Worm (Caenorhabditis elegans) whole organism, mixed stage, embryonic: ENCODE measurements around the gene T16G12.8.
A peak's percentile ranks its signal among the peaks of the same experiment; 100 is the strongest.
"Not testable (repeated sequence)": the region's sequence is repeated elsewhere in the genome, so short reads cannot be mapped to it uniquely, and the experiment has no call there.

Source experiments
- M03D4.4 ChIP-seq: sonication (generic microtip); optimal IDR thresholded peaks from 2 replicates; lab custom pipeline; 2017; ENCODE audit warnings: mild to moderate bottlenecking, missing genetic modification characterization, missing compliant biosample characterization
- bed-3 ChIP-seq: fragments of 200-800 bp; sonication (Bioruptor generic); optimal IDR thresholded peaks from 3 replicates; lab custom pipeline; 2018; ENCODE audit warnings: mild to moderate bottlenecking, missing genetic modification characterization, moderate library complexity, missing compliant biosample characterization
- ceh-39 ChIP-seq: fragments of 150-350 bp; optimal IDR thresholded peaks from 2 replicates; lab custom pipeline; 2014; ENCODE audit warnings: missing biosample characterization, missing genetic modification characterization
- ceh-43 ChIP-seq: fragments of 200-800 bp; sonication (Bioruptor generic); optimal IDR thresholded peaks from 2 replicates; lab custom pipeline; 2018; ENCODE audit warnings: mild to moderate bottlenecking, missing genetic modification characterization, moderate library complexity, missing compliant biosample characterization
- ces-1 ChIP-seq: fragments of 150-350 bp; optimal IDR thresholded peaks from 2 replicates; lab custom pipeline; 2014; ENCODE audit warnings: missing biosample characterization, missing genetic modification reagents, missing genetic modification characterization
- cnd-1 ChIP-seq: fragments of 200-800 bp; sonication (Bioruptor generic); optimal IDR thresholded peaks from 2 replicates; lab custom pipeline; 2018; ENCODE audit warnings: mild to moderate bottlenecking, missing genetic modification characterization, missing compliant biosample characterization
- elt-1 ChIP-seq: sonication (generic microtip); optimal IDR thresholded peaks from 2 replicates; lab custom pipeline; 2017; ENCODE audit warnings: missing genetic modification characterization, mild to moderate bottlenecking, missing compliant biosample characterization, antibody characterized with exemption, moderate library complexity, borderline replicate concordance; ENCODE audit not compliant: insufficient read depth
- elt-3 ChIP-seq: fragments of 150-350 bp; optimal IDR thresholded peaks from 2 replicates; lab custom pipeline; 2014; ENCODE audit warnings: missing biosample characterization, missing genetic modification characterization
- flh-1 ChIP-seq: fragments of 200-800 bp; sonication (Bioruptor generic); optimal IDR thresholded peaks from 2 replicates; lab custom pipeline; 2018; ENCODE audit warnings: mild to moderate bottlenecking, missing genetic modification characterization, moderate library complexity, missing compliant biosample characterization
- ham-2 ChIP-seq: fragments of 200-800 bp; sonication (Bioruptor generic); optimal IDR thresholded peaks from 2 replicates; lab custom pipeline; 2018; ENCODE audit warnings: mild to moderate bottlenecking, missing genetic modification characterization, missing compliant biosample characterization
- hlh-1 ChIP-seq: fragments of 150-350 bp; optimal IDR thresholded peaks from 2 replicates; lab custom pipeline; 2014; ENCODE audit warnings: missing biosample characterization, missing genetic modification reagents, missing genetic modification characterization
- lin-13 ChIP-seq: fragments of 150-350 bp; optimal IDR thresholded peaks from 2 replicates; lab custom pipeline; 2014; ENCODE audit warnings: missing biosample characterization, missing genetic modification characterization
- lin-32 ChIP-seq: fragments of 200-800 bp; sonication (Bioruptor generic); optimal IDR thresholded peaks from 2 replicates; lab custom pipeline; 2018; ENCODE audit warnings: mild to moderate bottlenecking, missing genetic modification characterization, missing compliant biosample characterization
- lsy-2 ChIP-seq: fragments of 150-350 bp; optimal IDR thresholded peaks from 2 replicates; lab custom pipeline; 2014; ENCODE audit warnings: missing biosample characterization, missing genetic modification characterization
- mab-5 ChIP-seq: fragments of 150-350 bp; optimal IDR thresholded peaks from 2 replicates; lab custom pipeline; 2014; ENCODE audit warnings: missing biosample characterization, missing genetic modification characterization
- mep-1 ChIP-seq: fragments of 150-350 bp; optimal IDR thresholded peaks from 2 replicates; lab custom pipeline; 2017; ENCODE audit warnings: missing biosample characterization, missing genetic modification reagents, missing genetic modification characterization, inconsistent platforms
- nhr-12 ChIP-seq: fragments of 150-350 bp; optimal IDR thresholded peaks from 2 replicates; lab custom pipeline; 2014; ENCODE audit warnings: missing biosample characterization, missing genetic modification characterization
- nhr-2 ChIP-seq: fragments of 150-350 bp; optimal IDR thresholded peaks from 2 replicates; lab custom pipeline; 2014; ENCODE audit warnings: missing biosample characterization, missing genetic modification characterization
- nhr-237 ChIP-seq: fragments of 150-350 bp; optimal IDR thresholded peaks from 2 replicates; lab custom pipeline; 2014; ENCODE audit warnings: missing biosample characterization, missing genetic modification characterization
- nhr-76 ChIP-seq: sonication (generic microtip); optimal IDR thresholded peaks from 2 replicates; lab custom pipeline; 2017; ENCODE audit warnings: missing biosample characterization, missing genetic modification characterization
- pha-4 ChIP-seq: fragments of 150-350 bp; optimal IDR thresholded peaks from 2 replicates; lab custom pipeline; 2018; ENCODE audit warnings: missing biosample characterization, missing genetic modification reagents, missing genetic modification characterization
- sem-2 ChIP-seq: fragments of 200-800 bp; sonication (Bioruptor generic); optimal IDR thresholded peaks from 2 replicates; lab custom pipeline; 2018; ENCODE audit warnings: mild to moderate bottlenecking, missing genetic modification characterization, missing compliant biosample characterization
- sptf-1 ChIP-seq: sonication (generic microtip); optimal IDR thresholded peaks from 2 replicates; lab custom pipeline; 2017; ENCODE audit warnings: mild to moderate bottlenecking, missing genetic modification characterization, moderate library complexity, missing compliant biosample characterization
- tbx-8 ChIP-seq: fragments of 200-800 bp; sonication (Bioruptor generic); optimal IDR thresholded peaks from 2 replicates; lab custom pipeline; 2018; ENCODE audit warnings: mild to moderate bottlenecking, missing genetic modification characterization, moderate library complexity, missing compliant biosample characterization
- unc-120 ChIP-seq: sonication (generic microtip); optimal IDR thresholded peaks from 2 replicates; lab custom pipeline; 2017; ENCODE audit warnings: missing genetic modification characterization, missing compliant biosample characterization; ENCODE audit not compliant: poor library complexity, severe bottlenecking
- unc-39 ChIP-seq: fragments of 150-350 bp; optimal IDR thresholded peaks from 2 replicates; lab custom pipeline; 2014; ENCODE audit warnings: missing biosample characterization, missing genetic modification characterization
- unc-62 ChIP-seq: fragments of 150-350 bp; optimal IDR thresholded peaks from 2 replicates; lab custom pipeline; 2014; ENCODE audit warnings: missing biosample characterization, missing genetic modification reagents, missing genetic modification characterization
- zip-8 ChIP-seq: fragments of 150-350 bp; optimal IDR thresholded peaks from 2 replicates; lab custom pipeline; 2014; ENCODE audit warnings: missing biosample characterization, missing genetic modification characterization

Gene T16G12.8

ce11 chrIII:10050321-10050720, 8.8 kb upstream of the T16G12.8 start, which contains the start of gene T16G12.3:
T16G12.3 (plus strand) TSS chrIII:10050621.
- not testable (repeated sequence) for TF ChIP-seq cnd-1 (tag; lab: Kevin White, UChicago); unc-39 (tag; lab: Kevin White, UChicago); elt-1

- not testable (repeated sequence) for TF ChIP-seq nhr-2; lin-32 (GFP tag; lab: Kevin White, UChicago); nhr-76 (tag; lab: Kevin White, UChicago)
Measured at ce11 chrIII:10053312-10053711, 5.8 kb upstream of the T16G12.8 start, which contains the start of gene T16G12.12. T16G12.12 (plus strand) TSS chrIII:10053612.

- TF ChIP-seq nhr-2 = no peak
Measured at ce11 chrIII:10056033-10056432, 3.1 kb upstream of the T16G12.8 start, which contains the start of gene T16G12.10. T16G12.10 (minus strand) TSS chrIII:10056133.

- TF ChIP-seq ces-1 (no peak), zip-8 (tag; lab: Kevin White, UChicago) (no peak), nhr-2 (no peak), ham-2 (no peak), lin-13 (no peak), sptf-1 (tag; lab: Kevin White, UChicago) (no peak), elt-3 (no peak), bed-3 (GFP tag; lab: Kevin White, UChicago) (no peak), M03D4.4 (tag; lab: Kevin White, UChicago) (no peak), ceh-43 (GFP tag; lab: Kevin White, UChicago) (no peak), mep-1 (tag; lab: Kevin White, UChicago) (no peak), nhr-12 (tag; lab: Kevin White, UChicago) (no peak), ceh-39 (tag; lab: Kevin White, UChicago) (no peak), unc-120 (tag; lab: Kevin White, UChicago) (no peak), cnd-1 (tag; lab: Kevin White, UChicago) (no peak), flh-1 (GFP tag; lab: Kevin White, UChicago) (no peak)
Measured at ce11 chrIII:10057518-10057917, 1.6 kb upstream of the T16G12.8 start, which contains the start of gene T16G12.4. T16G12.4 (plus strand) TSS chrIII:10057818.

ce11 chrIII:10060573-10060972, 1.5 kb downstream of the T16G12.8 start, which contains the start of gene T16G12.13:
T16G12.13 (plus strand) TSS chrIII:10060865.
- TF ChIP-seq nhr-12 (tag; lab: Kevin White, UChicago) = no peak
- TF ChIP-seq elt-1 = no peak
- TF ChIP-seq ham-2 = no peak
- no peak for TF ChIP-seq unc-39 (tag; lab: Kevin White, UChicago)
- no peak for TF ChIP-seq bed-3 (GFP tag; lab: Kevin White, UChicago)
- TF ChIP-seq sem-2 (GFP tag; lab: Kevin White, UChicago) = no peak
- TF ChIP-seq lsy-2 (tag; lab: Kevin White, UChicago) = no peak
- no peak for TF ChIP-seq unc-120 (tag; lab: Kevin White, UChicago)
- no peak for TF ChIP-seq hlh-1 (tag; lab: Kevin White, UChicago)
- no peak for TF ChIP-seq mab-5 (tag; lab: Kevin White, UChicago)
- TF ChIP-seq, all 35 proteins: peak for 0

ce11 chrIII:10064140-10064539, 5.0 kb downstream of the T16G12.8 start, which contains the start of gene ekl-6:
ekl-6 (plus strand) TSS chrIII:10064404.
- peak; percentile 5 for TF ChIP-seq sptf-1 (tag; lab: Kevin White, UChicago)
- TF ChIP-seq cnd-1 (tag; lab: Kevin White, UChicago) = peak; percentile 4
- TF ChIP-seq mab-5 (tag; lab: Kevin White, UChicago) = no peak

ce11 chrIII:10069278-10069677, 10.2 kb downstream of the T16G12.8 start, which contains the start of gene T16G12.6:
T16G12.6 (plus strand) TSS chrIII:10069578.
- TF ChIP-seq pha-4 (tag; lab: Kevin White, UChicago) (no peak), tbx-8 (GFP tag; lab: Kevin White, UChicago) (no peak), hlh-1 (tag; lab: Kevin White, UChicago) (no peak), unc-39 (tag; lab: Kevin White, UChicago) (no peak), ceh-39 (tag; lab: Kevin White, UChicago) (no peak), mab-5 (tag; lab: Kevin White, UChicago) (no peak), unc-62 (GFP tag; lab: Kevin White, UChicago) (no peak), nhr-12 (tag; lab: Kevin White, UChicago) (no peak), zip-8 (tag; lab: Kevin White, UChicago) (no peak), nhr-237 (tag; lab: Kevin White, UChicago) (no peak), bed-3 (GFP tag; lab: Kevin White, UChicago) (no peak), sptf-1 (tag; lab: Kevin White, UChicago) (no peak)
